Fruit fly (Drosophila melanogaster) whole organism, embryonic: ENCODE results near the gene mei-P26.

ENCODE experiments used
- B-H1 ChIP-seq: fragments of 200-800 bp; sonication (Bioruptor generic); IDR thresholded peaks from 3 replicates; pipeline ENCODE4 v1.3.6; 2022; ENCODE audit warnings: missing biosample characterization, missing genetic modification characterization
- B-H2 ChIP-seq: fragments of 200-800 bp; sonication (Bioruptor generic); optimal IDR thresholded peaks from 2 replicates; lab custom pipeline; 2018; ENCODE audit warnings: missing biosample characterization, mild to moderate bottlenecking, missing genetic modification characterization
- CG10147 ChIP-seq: fragments of 200-800 bp; sonication (Bioruptor generic); optimal IDR thresholded peaks from 2 replicates; lab custom pipeline; 2019; ENCODE audit warnings: missing biosample characterization, mild to moderate bottlenecking, missing genetic modification characterization, moderate library complexity
- CG11723 ChIP-seq: fragments of 200-800 bp; sonication (Bioruptor generic); optimal IDR thresholded peaks from 2 replicates; lab custom pipeline; 2017; ENCODE audit warnings: missing biosample characterization, mild to moderate bottlenecking, missing genetic modification characterization
- CG12391 ChIP-seq: fragments of 200-800 bp; sonication (Bioruptor generic); optimal IDR thresholded peaks from 3 replicates; lab custom pipeline; 2018; ENCODE audit warnings: missing biosample characterization, mild to moderate bottlenecking, missing genetic modification characterization, moderate library complexity
- CG12659 ChIP-seq: fragments of 200-800 bp; sonication (Bioruptor generic); optimal IDR thresholded peaks from 3 replicates; lab custom pipeline; 2017; ENCODE audit warnings: mild to moderate bottlenecking, missing biosample characterization, missing genetic modification reagents, missing genetic modification characterization
- CG12942 ChIP-seq: fragments of 200-800 bp; sonication (Bioruptor generic); optimal IDR thresholded peaks from 3 replicates; lab custom pipeline; 2016; ENCODE audit warnings: missing biosample characterization, missing genetic modification characterization
- CG13424 ChIP-seq: fragments of 200-800 bp; sonication (Bioruptor generic); optimal IDR thresholded peaks from 2 replicates; lab custom pipeline; 2019; ENCODE audit warnings: missing biosample characterization, mild to moderate bottlenecking, missing genetic modification characterization, moderate library complexity
- CG14965 ChIP-seq: fragments of 200-800 bp; sonication (Bioruptor generic); optimal IDR thresholded peaks from 2 replicates; lab custom pipeline; 2016; ENCODE audit warnings: missing biosample characterization, missing genetic modification characterization, borderline replicate concordance
- CG15073 ChIP-seq: fragments of 200-800 bp; sonication (Bioruptor generic); optimal IDR thresholded peaks from 2 replicates; lab custom pipeline; 2016; ENCODE audit warnings: missing biosample characterization, missing genetic modification characterization
- CG18011 ChIP-seq: fragments of 200-800 bp; sonication (Bioruptor generic); optimal IDR thresholded peaks from 2 replicates; lab custom pipeline; 2017; ENCODE audit warnings: missing biosample characterization, missing genetic modification characterization, mild to moderate bottlenecking, moderate library complexity, missing genotype
- CG2129 ChIP-seq: fragments of 200-800 bp; sonication (Bioruptor generic); IDR thresholded peaks from 2 replicates; pipeline ENCODE4 v1.3.6; 2022; ENCODE audit warnings: missing biosample characterization, missing genetic modification characterization; ENCODE audit not compliant: partially characterized antibody
- CG2202 ChIP-seq: fragments of 200-800 bp; sonication (Bioruptor generic); optimal IDR thresholded peaks from 2 replicates; lab custom pipeline; 2018; ENCODE audit warnings: missing biosample characterization, mild to moderate bottlenecking, missing genetic modification characterization
- CG3407 ChIP-seq: fragments of 200-800 bp; sonication (Bioruptor generic); optimal IDR thresholded peaks from 2 replicates; lab custom pipeline; 2018; ENCODE audit warnings: missing biosample characterization, mild to moderate bottlenecking, missing genetic modification characterization
- CG34376 ChIP-seq: fragments of 200-800 bp; sonication (Bioruptor generic); optimal IDR thresholded peaks from 2 replicates; lab custom pipeline; 2018; ENCODE audit warnings: missing biosample characterization, mild to moderate bottlenecking, missing genetic modification characterization
- CG4820 ChIP-seq: fragments of 200-800 bp; sonication (Bioruptor generic); optimal IDR thresholded peaks from 3 replicates; lab custom pipeline; 2016; ENCODE audit warnings: missing biosample characterization, missing genetic modification characterization
- CG6654 ChIP-seq: fragments of 200-800 bp; sonication (Bioruptor generic); optimal IDR thresholded peaks from 2 replicates; lab custom pipeline; 2017; ENCODE audit warnings: missing biosample characterization, mild to moderate bottlenecking, missing genetic modification characterization
- CG7357 ChIP-seq: fragments of 200-800 bp; sonication (Bioruptor generic); IDR thresholded peaks from 3 replicates; pipeline ENCODE4 v1.3.6; 2022; ENCODE audit warnings: missing biosample characterization, missing genetic modification characterization
- CG7786 ChIP-seq: fragments of 200-800 bp; sonication (Bioruptor generic); optimal IDR thresholded peaks from 2 replicates; lab custom pipeline; 2016; ENCODE audit warnings: missing biosample characterization, missing genetic modification characterization
- CG8089 ChIP-seq: fragments of 200-800 bp; sonication (Bioruptor generic); optimal IDR thresholded peaks from 3 replicates; lab custom pipeline; 2016; ENCODE audit warnings: missing biosample characterization, missing genetic modification characterization
- CG8281 ChIP-seq: fragments of 200-800 bp; sonication (Bioruptor generic); optimal IDR thresholded peaks from 2 replicates; lab custom pipeline; 2018; ENCODE audit warnings: missing biosample characterization, mild to moderate bottlenecking, missing genetic modification characterization, moderate library complexity
- CG9727 ChIP-seq: fragments of 200-800 bp; sonication (Bioruptor generic); optimal IDR thresholded peaks from 3 replicates; lab custom pipeline; 2017; ENCODE audit warnings: missing biosample characterization, mild to moderate bottlenecking, missing genetic modification characterization
- CG9932 ChIP-seq: fragments of 200-800 bp; sonication (Bioruptor generic); IDR thresholded peaks from 2 replicates; pipeline ENCODE4 v1.3.6; 2022; ENCODE audit warnings: missing biosample characterization, missing genetic modification characterization
- Dip3 ChIP-seq: fragments of 200-800 bp; sonication (Bioruptor generic); optimal IDR thresholded peaks from 3 replicates; lab custom pipeline; 2016; ENCODE audit warnings: missing biosample characterization, missing genetic modification characterization
- Doc2 ChIP-seq: fragments of 200-800 bp; sonication (Bioruptor generic); IDR thresholded peaks from 2 replicates; pipeline ENCODE4 v1.3.6; 2022; ENCODE audit warnings: missing biosample characterization, missing genetic modification characterization
- Dp ChIP-seq: fragments of 200-800 bp; sonication (Bioruptor generic); optimal IDR thresholded peaks from 2 replicates; lab custom pipeline; 2018; ENCODE audit warnings: missing biosample characterization, mild to moderate bottlenecking, missing genetic modification characterization, moderate library complexity
- Drgx ChIP-seq: fragments of 200-800 bp; sonication (Bioruptor generic); IDR thresholded peaks from 2 replicates; pipeline ENCODE4 v1.3.6; 2022; ENCODE audit warnings: missing biosample characterization, missing genetic modification characterization
- HLH4C ChIP-seq: fragments of 200-800 bp; sonication (Bioruptor generic); IDR thresholded peaks from 3 replicates; pipeline ENCODE4 v1.3.6; 2022; ENCODE audit warnings: missing biosample characterization, missing genetic modification characterization; ENCODE audit not compliant: partially characterized antibody
- Kr ChIP-seq: fragments of 200-800 bp; sonication (Bioruptor generic); optimal IDR thresholded peaks from 2 replicates; lab custom pipeline; 2017; ENCODE audit warnings: missing biosample characterization, mild to moderate bottlenecking, missing genetic modification characterization
- Mrtf ChIP-seq: fragments of 200-800 bp; sonication (Bioruptor generic); IDR thresholded peaks from 3 replicates; pipeline ENCODE4 v1.3.6; 2022; ENCODE audit warnings: missing biosample characterization, missing genetic modification characterization
- Oaz ChIP-seq: fragments of 200-800 bp; sonication (Bioruptor generic); IDR thresholded peaks from 2 replicates; pipeline ENCODE4 v1.3.6; 2022; ENCODE audit warnings: missing biosample characterization, missing genetic modification characterization
- PHDP ChIP-seq: fragments of 200-800 bp; sonication (Bioruptor generic); optimal IDR thresholded peaks from 3 replicates; lab custom pipeline; 2018; ENCODE audit warnings: missing biosample characterization, mild to moderate bottlenecking, missing genetic modification characterization, moderate library complexity
- Sox100B ChIP-seq: fragments of 200-800 bp; sonication (Bioruptor generic); optimal IDR thresholded peaks from 3 replicates; lab custom pipeline; 2018; ENCODE audit warnings: missing biosample characterization, mild to moderate bottlenecking, missing genetic modification characterization
- ap ChIP-seq: fragments of 200-800 bp; sonication (Bioruptor generic); IDR thresholded peaks from 2 replicates; pipeline ENCODE4 v1.3.6; 2022; ENCODE audit warnings: missing biosample characterization, missing genetic modification characterization
- bbx ChIP-seq: fragments of 200-800 bp; sonication (Bioruptor generic); IDR thresholded peaks from 2 replicates; pipeline ENCODE4 v1.3.6; 2022; ENCODE audit warnings: missing biosample characterization, missing genetic modification characterization; ENCODE audit not compliant: partially characterized antibody
- dati ChIP-seq: fragments of 200-800 bp; sonication (Bioruptor generic); IDR thresholded peaks from 2 replicates; pipeline ENCODE4 v1.3.6; 2022; ENCODE audit warnings: missing biosample characterization, missing genetic modification characterization
- disco-r ChIP-seq: fragments of 200-800 bp; sonication (Bioruptor generic); optimal IDR thresholded peaks from 2 replicates; lab custom pipeline; 2016; ENCODE audit warnings: missing biosample characterization, missing genetic modification characterization
- dm ChIP-seq: fragments of 200-800 bp; sonication (Bioruptor generic); optimal IDR thresholded peaks from 3 replicates; lab custom pipeline; 2016; ENCODE audit warnings: missing biosample characterization, missing genetic modification characterization
- grn ChIP-seq: fragments of 200-800 bp; sonication (Bioruptor generic); optimal IDR thresholded peaks from 3 replicates; lab custom pipeline; 2017; ENCODE audit warnings: missing biosample characterization, missing genetic modification characterization
- gsb-n ChIP-seq: fragments of 200-800 bp; sonication (Bioruptor generic); optimal IDR thresholded peaks from 3 replicates; lab custom pipeline; 2018; ENCODE audit warnings: missing biosample characterization, mild to moderate bottlenecking, missing genetic modification characterization
- her ChIP-seq: fragments of 200-800 bp; sonication (Bioruptor generic); optimal IDR thresholded peaks from 2 replicates; lab custom pipeline; 2016; ENCODE audit warnings: missing biosample characterization, missing genetic modification characterization
- jigr1 ChIP-seq: fragments of 200-800 bp; sonication (Bioruptor generic); IDR thresholded peaks from 3 replicates; pipeline ENCODE4 v1.3.6; 2022; ENCODE audit warnings: missing biosample characterization, missing genetic modification characterization
- odd ChIP-seq: fragments of 200-800 bp; sonication (Bioruptor generic); optimal IDR thresholded peaks from 2 replicates; lab custom pipeline; 2017; ENCODE audit warnings: missing biosample characterization, mild to moderate bottlenecking, missing genetic modification characterization
- peb ChIP-seq: fragments of 200-800 bp; sonication (Bioruptor generic); IDR thresholded peaks from 2 replicates; pipeline ENCODE4 v1.3.6; 2022; ENCODE audit warnings: missing biosample characterization, missing genetic modification characterization
- pzg ChIP-seq: fragments of 200-800 bp; sonication (Bioruptor generic); optimal IDR thresholded peaks from 3 replicates; lab custom pipeline; 2018; ENCODE audit warnings: missing biosample characterization, mild to moderate bottlenecking, missing genetic modification characterization, moderate library complexity
- ranshi ChIP-seq: fragments of 200-800 bp; sonication (Bioruptor generic); IDR thresholded peaks from 2 replicates; pipeline ENCODE4 v1.3.6; 2022; ENCODE audit warnings: missing biosample characterization, missing genetic modification characterization
- scrt ChIP-seq: fragments of 200-800 bp; sonication (Bioruptor generic); optimal IDR thresholded peaks from 2 replicates; lab custom pipeline; 2018; ENCODE audit warnings: missing biosample characterization, mild to moderate bottlenecking, missing genetic modification characterization, moderate library complexity
- unc-4 ChIP-seq: fragments of 200-800 bp; sonication (Bioruptor generic); IDR thresholded peaks from 2 replicates; pipeline ENCODE4 v1.3.6; 2022; ENCODE audit warnings: missing biosample characterization, missing genetic modification characterization; ENCODE audit not compliant: partially characterized antibody
- vfl ChIP-seq: fragments of 200-800 bp; sonication (Bioruptor generic); optimal IDR thresholded peaks from 2 replicates; lab custom pipeline; 2016; ENCODE audit warnings: missing biosample characterization, missing genetic modification characterization
- zen2 ChIP-seq: fragments of 200-800 bp; sonication (Bioruptor generic); IDR thresholded peaks from 3 replicates; pipeline ENCODE4 v1.3.6; 2022; ENCODE audit warnings: missing biosample characterization, missing genetic modification characterization; ENCODE audit not compliant: partially characterized antibody
- zfh2 ChIP-seq: fragments of 200-800 bp; sonication (Bioruptor generic); optimal IDR thresholded peaks from 2 replicates; lab custom pipeline; 2016; ENCODE audit warnings: missing biosample characterization, missing genetic modification characterization

mei-P26 gene

dm6 chrX:9134922-9135453 lies 28.1 kb upstream of the mei-P26 start, which contains the start of gene fend (continued):
- TF ChIP-seq CG2129 (GFP tag; lab: Robert Waterston, UW) = no peak
- TF ChIP-seq HLH4C (GFP tag; lab: Robert Waterston, UW) = no peak
- peak; percentile 43 for TF ChIP-seq CG12659 (GFP tag; lab: Kevin White, UChicago)
- TF ChIP-seq Kr (GFP tag; lab: Kevin White, UChicago) = no peak
- no peak for TF ChIP-seq bbx (GFP tag; lab: Robert Waterston, UW)
- no peak for TF ChIP-seq CG18011
- TF ChIP-seq ranshi (GFP tag; lab: Robert Waterston, UW) = no peak
- TF ChIP-seq CG6654 (GFP tag; lab: Kevin White, UChicago) = no peak
- TF ChIP-seq CG15073 (GFP tag; lab: Kevin White, UChicago) = no peak
- no peak for TF ChIP-seq Drgx (GFP tag; lab: Robert Waterston, UW)
- no peak for TF ChIP-seq CG9932
- no peak for TF ChIP-seq CG7357 (GFP tag; lab: Robert Waterston, UW)
- no peak for TF ChIP-seq grn (GFP tag; lab: Kevin White, UChicago)
- TF ChIP-seq CG12391 (tag; lab: Kevin White, UChicago) = peak; percentile 60
- TF ChIP-seq Dp = no peak
- no peak for TF ChIP-seq pzg (GFP tag; lab: Kevin White, UChicago)
- no peak for TF ChIP-seq jigr1 (GFP tag; lab: Robert Waterston, UW)
- no peak for TF ChIP-seq Oaz (GFP tag; lab: Robert Waterston, UW)
- TF ChIP-seq PHDP (tag; lab: Kevin White, UChicago) = peak; percentile 25
- no peak for TF ChIP-seq CG7786 (GFP tag; lab: Kevin White, UChicago)
- no peak for TF ChIP-seq CG2202 (tag; lab: Kevin White, UChicago)
- TF ChIP-seq Sox100B (GFP tag; lab: Kevin White, UChicago) = peak; percentile 49
- no peak for TF ChIP-seq dm (GFP tag; lab: Kevin White, UChicago)
- peak; percentile 35 for TF ChIP-seq scrt (GFP tag; lab: Kevin White, UChicago)
- TF ChIP-seq B-H1 (GFP tag; lab: Robert Waterston, UW) = no peak
- no peak for TF ChIP-seq CG12942 (GFP tag; lab: Kevin White, UChicago)
- no peak for TF ChIP-seq Doc2 (GFP tag; lab: Robert Waterston, UW)
- no peak for TF ChIP-seq CG3407 (GFP tag; lab: Kevin White, UChicago)
- TF ChIP-seq CG10147 (GFP tag; lab: Kevin White, UChicago) = peak; percentile 43
- TF ChIP-seq CG11723 (GFP tag; lab: Kevin White, UChicago) = peak; percentile 11
- TF ChIP-seq CG8089 (GFP tag; lab: Kevin White, UChicago) = no peak
- TF ChIP-seq ap (GFP tag; lab: Robert Waterston, UW) = no peak
- no peak for TF ChIP-seq disco-r (GFP tag; lab: Kevin White, UChicago)
- no peak for TF ChIP-seq zen2 (GFP tag; lab: Robert Waterston, UW)
- TF ChIP-seq unc-4 (GFP tag; lab: Robert Waterston, UW) = no peak
- peak; percentile 37 for TF ChIP-seq CG34376 (GFP tag; lab: Kevin White, UChicago)
- TF ChIP-seq Dip3 (GFP tag; lab: Kevin White, UChicago) = no peak
- TF ChIP-seq CG4820 (GFP tag; lab: Kevin White, UChicago) = no peak
- peak; percentile 13 for TF ChIP-seq odd (GFP tag; lab: Kevin White, UChicago)
- TF ChIP-seq Mrtf (GFP tag; lab: Robert Waterston, UW) = no peak
- TF ChIP-seq her (GFP tag; lab: Kevin White, UChicago) = no peak
- no peak for TF ChIP-seq B-H2 (GFP tag; lab: Kevin White, UChicago)
- TF ChIP-seq CG14965 (GFP tag; lab: Kevin White, UChicago) = no peak
- TF ChIP-seq zfh2 (GFP tag; lab: Kevin White, UChicago) = no peak
- TF ChIP-seq CG8281 (tag; lab: Kevin White, UChicago) = peak; percentile 8
- TF ChIP-seq CG13424 = peak; percentile 61
- TF ChIP-seq peb (GFP tag; lab: Robert Waterston, UW) = no peak
- TF ChIP-seq CG9727 (GFP tag; lab: Kevin White, UChicago) = peak; percentile 43
- no peak for TF ChIP-seq gsb-n
- TF ChIP-seq vfl (GFP tag; lab: Kevin White, UChicago) = no peak
- TF ChIP-seq dati (GFP tag; lab: Robert Waterston, UW) = no peak
